Comparison of ENCODE assay signal across 3 worm cellular contexts in genomic region chrII:1989010-1989409, ce11.
TF ChIP-seq lines count a peak whose summit lies in the region.

math-44 (plus strand) TSS chrII:1989310.

TF ChIP-seq in whole organism, L3 larva, 47 proteins besides CTCF, POLR2A, EP300 and RAD21:
- peak; percentile 22 for TF ChIP-seq elt-2 (tag; optimal IDR thresholded peaks at IDR 0.05; lab: Kevin White, UChicago)
- no peak for TF ChIP-seq ceh-16 (tag; optimal IDR thresholded peaks at IDR 0.05; lab: Kevin White, UChicago)
- no peak for TF ChIP-seq elt-3 (tag; optimal IDR thresholded peaks at IDR 0.05; lab: Kevin White, UChicago)
- no peak for TF ChIP-seq nhr-11 (tag; optimal IDR thresholded peaks at IDR 0.05; lab: Kevin White, UChicago)

TF ChIP-seq in whole organism, L4 larva, 104 proteins besides CTCF, POLR2A, EP300 and RAD21:
- TF ChIP-seq ceh-62 (tag; optimal IDR thresholded peaks at IDR 0.05; lab: Kevin White, UChicago) (no peak), nhr-28 (tag; optimal IDR thresholded peaks at IDR 0.05; lab: Kevin White, UChicago) (peak; percentile 2), snpc-1.2 (GFP tag; IDR thresholded peaks at IDR 0.05; lab: Robert Waterston, UW) (no peak)

TF ChIP-seq in whole organism, young adult, 124 proteins besides CTCF, POLR2A, EP300 and RAD21:
- TF ChIP-seq bed-1 (GFP tag; IDR thresholded peaks at IDR 0.05; lab: Robert Waterston, UW): no peak
- TF ChIP-seq nhr-80 (tag; optimal IDR thresholded peaks at IDR 0.05; lab: Kevin White, UChicago): peak; percentile 4
